Fruit fly (Drosophila melanogaster) whole organism, adult: Measurements from ENCODE around the gene mtm.

Experiments
- CG12768 ChIP-seq: fragments of 200-800 bp; sonication (Bioruptor generic); optimal IDR thresholded peaks from 2 replicates; lab custom pipeline; 2017; ENCODE audit warnings: missing biosample characterization, missing genetic modification characterization, mild to moderate bottlenecking, moderate library complexity, missing genetic modification reagents
- CG14711 ChIP-seq: fragments of 200-800 bp; sonication (Bioruptor generic); optimal IDR thresholded peaks from 2 replicates; lab custom pipeline; 2018; ENCODE audit warnings: missing biosample characterization, mild to moderate bottlenecking, missing genetic modification characterization, moderate library complexity
- CG7101 ChIP-seq: fragments of 200-800 bp; sonication (Bioruptor generic); optimal IDR thresholded peaks from 2 replicates; lab custom pipeline; 2018; ENCODE audit warnings: missing biosample characterization, mild to moderate bottlenecking, missing genetic modification characterization, moderate library complexity
- Crg-1 ChIP-seq: fragments of 200-800 bp; sonication (Bioruptor generic); optimal IDR thresholded peaks from 2 replicates; lab custom pipeline; 2016; ENCODE audit warnings: missing biosample characterization, missing genetic modification characterization
- bab1 ChIP-seq: fragments of 200-800 bp; sonication (Bioruptor generic); optimal IDR thresholded peaks from 3 replicates; lab custom pipeline; 2019; ENCODE audit warnings: missing biosample characterization, mild to moderate bottlenecking, missing genetic modification characterization, moderate library complexity
- cic ChIP-seq: fragments of 200-800 bp; sonication (Bioruptor generic); optimal IDR thresholded peaks from 2 replicates; lab custom pipeline; 2017; ENCODE audit warnings: missing biosample characterization, mild to moderate bottlenecking, missing genetic modification characterization, moderate library complexity
- kay ChIP-seq: fragments of 200-800 bp; sonication (Bioruptor generic); peaks from one replicate; lab custom pipeline; 2016; ENCODE audit warnings: missing biosample characterization, missing genetic modification characterization, borderline replicate concordance
- ovo ChIP-seq: fragments of 200-800 bp; sonication (Bioruptor generic); optimal IDR thresholded peaks from 2 replicates; lab custom pipeline; 2016; ENCODE audit warnings: missing biosample characterization, missing genetic modification characterization
- pad ChIP-seq: fragments of 200-800 bp; sonication (Bioruptor generic); optimal IDR thresholded peaks from 3 replicates; lab custom pipeline; 2017; ENCODE audit warnings: missing biosample characterization, missing genetic modification characterization, mild to moderate bottlenecking, moderate library complexity, missing genetic modification reagents
- tj ChIP-seq: fragments of 200-800 bp; sonication (Bioruptor generic); optimal IDR thresholded peaks from 3 replicates; lab custom pipeline; 2017; ENCODE audit warnings: missing biosample characterization, mild to moderate bottlenecking, missing genetic modification characterization, moderate library complexity
- toe ChIP-seq: fragments of 200-800 bp; sonication (Bioruptor generic); optimal IDR thresholded peaks from 2 replicates; lab custom pipeline; 2016; ENCODE audit warnings: missing biosample characterization, missing genetic modification characterization

DNA sequence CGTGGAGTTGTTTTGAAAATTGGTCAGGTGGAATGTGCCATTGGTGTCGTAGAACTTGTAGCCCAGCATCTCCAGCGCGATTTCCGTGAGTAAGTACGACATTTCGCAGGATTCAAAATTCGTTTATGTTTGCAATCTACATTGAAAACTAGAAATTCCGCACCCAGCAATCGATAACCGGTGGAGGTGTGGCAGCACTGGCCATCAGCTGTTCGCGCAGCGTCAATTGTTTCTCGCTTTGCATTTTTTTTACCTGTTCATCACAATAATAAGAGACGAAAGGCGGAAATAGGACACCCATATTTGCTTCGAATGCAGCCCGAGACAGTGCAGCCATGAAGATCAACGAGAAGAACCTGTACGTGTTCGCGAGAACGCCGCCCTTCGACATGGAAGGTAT, 11.7 kb upstream of the mtm start, which contains the start of the genes CG34179 and slmo:
- TF ChIP-seq tj (GFP tag; lab: Kevin White, UChicago) (peak; percentile 84), Crg-1 (no peak), bab1 (GFP tag; lab: Kevin White, UChicago) (no peak), ovo (GFP tag; lab: Kevin White, UChicago) (no peak), kay (GFP tag; lab: Kevin White, UChicago) (no peak), cic (GFP tag; lab: Kevin White, UChicago) (no peak), toe (GFP tag; lab: Kevin White, UChicago) (no peak), CG7101 (tag; lab: Kevin White, UChicago) (no peak), CG14711 (tag; lab: Kevin White, UChicago) (no peak), CG12768 (GFP tag; lab: Kevin White, UChicago) (no peak), pad (GFP tag; lab: Kevin White, UChicago) (no peak)
